Fruit fly (Drosophila melanogaster) whole organism, embryonic: Measurements from ENCODE around the gene Datp.
A peak's percentile ranks its signal among the peaks of the same experiment; 100 is the strongest.

Experiments used
- Abd-B ChIP-seq: fragments of 200-800 bp; sonication (Bioruptor generic); optimal IDR thresholded peaks from 2 replicates; lab custom pipeline; 2018; ENCODE audit warnings: missing biosample characterization, mild to moderate bottlenecking, missing genetic modification characterization, moderate library complexity
- Atf3 ChIP-seq: fragments of 200-800 bp; sonication (Bioruptor generic); optimal IDR thresholded peaks from 3 replicates; lab custom pipeline; 2016; ENCODE audit warnings: missing biosample characterization, missing genetic modification characterization
- CG10462 ChIP-seq: fragments of 200-800 bp; sonication (Bioruptor generic); optimal IDR thresholded peaks from 2 replicates; lab custom pipeline; 2016; ENCODE audit warnings: missing biosample characterization, missing genetic modification characterization
- CG11093 ChIP-seq: fragments of 200-800 bp; sonication (Bioruptor generic); IDR thresholded peaks from 3 replicates; pipeline ENCODE4 v1.3.6; 2022; ENCODE audit warnings: missing biosample characterization, missing genetic modification characterization
- CG11456 ChIP-seq: fragments of 200-800 bp; sonication (Bioruptor generic); IDR thresholded peaks from 3 replicates; pipeline ENCODE4 v1.3.6; 2022; ENCODE audit warnings: missing biosample characterization, missing genetic modification characterization
- CG12299 ChIP-seq: fragments of 200-800 bp; sonication (Bioruptor generic); optimal IDR thresholded peaks from 2 replicates; lab custom pipeline; 2018; ENCODE audit warnings: missing biosample characterization, mild to moderate bottlenecking, missing genetic modification characterization
- CG13287 ChIP-seq: fragments of 200-800 bp; sonication (Bioruptor generic); IDR thresholded peaks from 2 replicates; pipeline ENCODE4 v1.3.6; 2022; ENCODE audit warnings: missing biosample characterization, missing genetic modification characterization; ENCODE audit not compliant: partially characterized antibody
- CG14667 ChIP-seq: fragments of 200-800 bp; sonication (Bioruptor generic); IDR thresholded peaks from 2 replicates; pipeline ENCODE4 v1.3.6; 2022; ENCODE audit warnings: missing biosample characterization, missing genetic modification characterization
- CG16863 ChIP-seq: fragments of 200-800 bp; sonication (Bioruptor generic); optimal IDR thresholded peaks from 3 replicates; lab custom pipeline; 2016; ENCODE audit warnings: missing biosample characterization, missing genetic modification characterization
- CG17568 ChIP-seq: fragments of 200-800 bp; sonication (Bioruptor generic); optimal IDR thresholded peaks from 2 replicates; lab custom pipeline; 2018; ENCODE audit warnings: missing biosample characterization, mild to moderate bottlenecking, missing genetic modification characterization, moderate library complexity
- CG1792 ChIP-seq: fragments of 200-800 bp; sonication (Bioruptor generic); optimal IDR thresholded peaks from 2 replicates; lab custom pipeline; 2016; ENCODE audit warnings: missing biosample characterization, missing genetic modification characterization
- CG18262 ChIP-seq: fragments of 200-800 bp; optimal IDR thresholded peaks from 3 replicates; lab custom pipeline; 2019; ENCODE audit warnings: missing biosample characterization, mild to moderate bottlenecking, missing genetic modification characterization, moderate library complexity
- CG18764 ChIP-seq: fragments of 200-800 bp; sonication (Bioruptor generic); optimal IDR thresholded peaks from 3 replicates; lab custom pipeline; 2016; ENCODE audit warnings: missing biosample characterization, missing genetic modification characterization
- CG2120 ChIP-seq: fragments of 200-800 bp; sonication (Bioruptor generic); optimal IDR thresholded peaks from 3 replicates; lab custom pipeline; 2016; ENCODE audit warnings: missing biosample characterization, missing genetic modification characterization
- CG2678 ChIP-seq: fragments of 200-800 bp; sonication (Bioruptor generic); optimal IDR thresholded peaks from 3 replicates; lab custom pipeline; 2019; ENCODE audit warnings: missing biosample characterization, mild to moderate bottlenecking, missing genetic modification characterization, moderate library complexity
- CG3726 ChIP-seq: fragments of 200-800 bp; sonication (Bioruptor generic); IDR thresholded peaks from 3 replicates; pipeline ENCODE4, ENCODE4 v1.3.6; 2022; ENCODE audit warnings: missing biosample characterization, missing genetic modification characterization
- CG3847 ChIP-seq: fragments of 200-800 bp; sonication (Bioruptor generic); IDR thresholded peaks from 2 replicates; pipeline ENCODE4 v1.3.6; 2022; ENCODE audit warnings: missing biosample characterization, missing genetic modification characterization
- CG4282 ChIP-seq: fragments of 200-800 bp; sonication (Bioruptor generic); optimal IDR thresholded peaks from 2 replicates; lab custom pipeline; 2016; ENCODE audit warnings: missing biosample characterization, missing genetic modification characterization
- CG4404 ChIP-seq: fragments of 200-800 bp; sonication (Bioruptor generic); IDR thresholded peaks from 2 replicates; pipeline ENCODE4 v1.3.6; 2022; ENCODE audit warnings: missing biosample characterization, missing genetic modification characterization
- CG5953 ChIP-seq: fragments of 200-800 bp; sonication (Bioruptor generic); IDR thresholded peaks from 2 replicates; pipeline ENCODE4 v1.3.6; 2022; ENCODE audit warnings: missing biosample characterization, missing genetic modification characterization
- CG6689 ChIP-seq: fragments of 200-800 bp; sonication (Bioruptor generic); IDR thresholded peaks from 2 replicates; pipeline ENCODE4 v1.3.6; 2022; ENCODE audit warnings: missing biosample characterization, missing genetic modification characterization
- CG8089 ChIP-seq: fragments of 200-800 bp; sonication (Bioruptor generic); optimal IDR thresholded peaks from 3 replicates; lab custom pipeline; 2016; ENCODE audit warnings: missing biosample characterization, missing genetic modification characterization
- CG8478 ChIP-seq: fragments of >200 bp; optimal IDR thresholded peaks from 2 replicates; lab custom pipeline; 2018
- CG9932 ChIP-seq: fragments of 200-800 bp; sonication (Bioruptor generic); IDR thresholded peaks from 2 replicates; pipeline ENCODE4 v1.3.6; 2022; ENCODE audit warnings: missing biosample characterization, missing genetic modification characterization
- Dad ChIP-seq: fragments of 200-800 bp; sonication (Bioruptor generic); optimal IDR thresholded peaks from 3 replicates; lab custom pipeline; 2016; ENCODE audit warnings: missing biosample characterization, missing genetic modification characterization
- Doc2 ChIP-seq: fragments of 200-800 bp; sonication (Bioruptor generic); IDR thresholded peaks from 2 replicates; pipeline ENCODE4 v1.3.6; 2022; ENCODE audit warnings: missing biosample characterization, missing genetic modification characterization
- HmgZ ChIP-seq: fragments of 200-800 bp; sonication (Bioruptor generic); optimal IDR thresholded peaks from 2 replicates; lab custom pipeline; 2018; ENCODE audit warnings: missing biosample characterization, mild to moderate bottlenecking, missing genetic modification characterization
- Hsf ChIP-seq: fragments of 200-800 bp; sonication (Bioruptor generic); optimal IDR thresholded peaks from 3 replicates; lab custom pipeline; 2016; ENCODE audit warnings: missing biosample characterization, missing genetic modification characterization
- Lpt ChIP-seq: fragments of >200 bp; optimal IDR thresholded peaks from 2 replicates; lab custom pipeline; 2018; ENCODE audit warnings: missing biosample characterization, missing genetic modification characterization
- Nf-YA ChIP-seq: fragments of 200-800 bp; sonication (Bioruptor generic); IDR thresholded peaks from 2 replicates; pipeline ENCODE4 v1.3.6; 2022; ENCODE audit warnings: missing biosample characterization, missing genetic modification characterization
- Oli ChIP-seq: fragments of 200-800 bp; sonication (Bioruptor generic); optimal IDR thresholded peaks from 2 replicates; lab custom pipeline; 2018; ENCODE audit warnings: missing biosample characterization, mild to moderate bottlenecking, missing genetic modification characterization, moderate library complexity
- Ravus ChIP-seq: fragments of 200-800 bp; sonication (Bioruptor generic); IDR thresholded peaks from 2 replicates; pipeline ENCODE4 v1.3.6; 2022; ENCODE audit warnings: missing biosample characterization, missing genetic modification characterization
- Vsx1 ChIP-seq: fragments of 200-800 bp; sonication (Bioruptor generic); optimal IDR thresholded peaks from 2 replicates; lab custom pipeline; 2017; ENCODE audit warnings: missing biosample characterization, mild to moderate bottlenecking, missing genetic modification characterization, missing genetic modification reagents
- ap ChIP-seq: fragments of 200-800 bp; sonication (Bioruptor generic); IDR thresholded peaks from 2 replicates; pipeline ENCODE4 v1.3.6; 2022; ENCODE audit warnings: missing biosample characterization, missing genetic modification characterization
- cas ChIP-seq: fragments of 200-800 bp; sonication (Bioruptor generic); IDR thresholded peaks from 2 replicates; pipeline ENCODE4 v1.3.6; 2022; ENCODE audit warnings: missing biosample characterization, missing genetic modification characterization
- ci ChIP-seq: fragments of 200-800 bp; sonication (Bioruptor generic); IDR thresholded peaks from 3 replicates; pipeline ENCODE4 v1.3.6; 2022; ENCODE audit warnings: missing biosample characterization, missing genetic modification characterization
- cwo ChIP-seq: fragments of 200-800 bp; sonication (Bioruptor generic); optimal IDR thresholded peaks from 3 replicates; lab custom pipeline; 2017; ENCODE audit warnings: missing biosample characterization, missing genetic modification characterization, mild to moderate bottlenecking, moderate library complexity, missing genetic modification reagents
- danr ChIP-seq: fragments of 200-800 bp; sonication (Bioruptor generic); IDR thresholded peaks from 2 replicates; pipeline ENCODE4 v1.3.6; 2022; ENCODE audit warnings: missing biosample characterization, missing genetic modification characterization
- exex ChIP-seq: fragments of 200-800 bp; sonication (Bioruptor generic); optimal IDR thresholded peaks from 4 replicates; lab custom pipeline; 2018; ENCODE audit warnings: missing biosample characterization, mild to moderate bottlenecking, missing genetic modification characterization, moderate library complexity
- gce ChIP-seq: fragments of 200-800 bp; sonication (Bioruptor generic); IDR thresholded peaks from 3 replicates; pipeline ENCODE4 v1.3.6; 2022; ENCODE audit warnings: missing biosample characterization, missing genetic modification characterization
- grau ChIP-seq: fragments of 200-800 bp; optimal IDR thresholded peaks from 3 replicates; lab custom pipeline; 2019; ENCODE audit warnings: missing biosample characterization, mild to moderate bottlenecking, missing genetic modification characterization, moderate library complexity
- jumu ChIP-seq: fragments of 200-800 bp; sonication (Bioruptor generic); optimal IDR thresholded peaks from 3 replicates; lab custom pipeline; 2016; ENCODE audit warnings: missing biosample characterization, missing genetic modification characterization
- lov ChIP-seq, 2 experiments: fragments of 200-800 bp in 1 of 2; fragments of >200 bp in 1 of 2; sonication (Bioruptor generic) in 1 of 2; IDR thresholded peaks in 1 of 2; optimal IDR thresholded peaks in 1 of 2; 2 replicates in 1 of 2; 3 replicates in 1 of 2; pipeline versions ENCODE4 v1.3.6 to Lab custom; 2017 to 2022; ENCODE audit warnings: missing biosample characterization in 1 of 2, missing genetic modification characterization in 1 of 2
- luna ChIP-seq: fragments of 200-800 bp; sonication (Bioruptor generic); optimal IDR thresholded peaks from 2 replicates; lab custom pipeline; 2016; ENCODE audit warnings: missing biosample characterization, missing genetic modification characterization
- mld ChIP-seq: fragments of 200-800 bp; sonication (Bioruptor generic); IDR thresholded peaks from 3 replicates; pipeline ENCODE4 v1.3.6; 2022; ENCODE audit warnings: missing biosample characterization, missing genetic modification characterization; ENCODE audit not compliant: partially characterized antibody
- prd ChIP-seq, 3 experiments: fragments of >200 bp in 2 of 3; fragments of 200-800 bp in 1 of 3; sonication (Bioruptor generic) in 1 of 3; optimal IDR thresholded peaks in 2 of 3; IDR thresholded peaks in 1 of 3; 2 replicates in 2 of 3; 3 replicates in 1 of 3; pipeline versions ENCODE4 v1.3.6 to Lab custom; 2017 to 2022; ENCODE audit warnings: missing biosample characterization in 1 of 3, missing genetic modification characterization in 1 of 3
- salm ChIP-seq: fragments of 200-800 bp; sonication (Bioruptor generic); optimal IDR thresholded peaks from 2 replicates; lab custom pipeline; 2018; ENCODE audit warnings: missing biosample characterization, mild to moderate bottlenecking, missing genetic modification characterization
- shn ChIP-seq: fragments of 200-800 bp; sonication (Bioruptor generic); optimal IDR thresholded peaks from 3 replicates; lab custom pipeline; 2016; ENCODE audit warnings: missing biosample characterization, missing genetic modification characterization
- slp2 ChIP-seq: fragments of 200-800 bp; sonication (Bioruptor generic); optimal IDR thresholded peaks from 2 replicates; lab custom pipeline; 2016; ENCODE audit warnings: missing biosample characterization, missing genetic modification characterization
- tio ChIP-seq: fragments of 200-800 bp; sonication (Bioruptor generic); optimal IDR thresholded peaks from 2 replicates; lab custom pipeline; 2017; ENCODE audit warnings: missing biosample characterization, missing genetic modification characterization, inconsistent platforms
- tup ChIP-seq: fragments of 200-800 bp; sonication (Bioruptor generic); optimal IDR thresholded peaks from 2 replicates; lab custom pipeline; 2016; ENCODE audit warnings: missing biosample characterization, mild to moderate bottlenecking, missing genetic modification characterization, moderate library complexity
- zfh2 ChIP-seq: fragments of 200-800 bp; sonication (Bioruptor generic); optimal IDR thresholded peaks from 2 replicates; lab custom pipeline; 2016; ENCODE audit warnings: missing biosample characterization, missing genetic modification characterization

The Datp gene

dm6 chr2L:9897296-9897695, 41.3 kb downstream of the Datp start, which contains the start of gene RpS2 (continued):
- peak; percentile 51; the same call in 1 of the 2 replicates for TF ChIP-seq cas (GFP tag; lab: Robert Waterston, UW)
- no peak for TF ChIP-seq Lpt
- no peak for TF ChIP-seq slp2 (GFP tag; lab: Kevin White, UChicago)
- peak; percentile 8 for TF ChIP-seq CG18262
- TF ChIP-seq Vsx1: no peak
- no peak for TF ChIP-seq tup (GFP tag; lab: Kevin White, UChicago)
- no peak for TF ChIP-seq lov (optimal IDR thresholded peaks at IDR 0.05; lab: Kevin White, UChicago)
- no peak for TF ChIP-seq lov (GFP tag; IDR thresholded peaks at IDR 0.05; lab: Robert Waterston, UW)
- TF ChIP-seq mld (GFP tag; lab: Robert Waterston, UW): peak; percentile 98
- peak; percentile 21 for TF ChIP-seq CG16863 (GFP tag; lab: Kevin White, UChicago)
- TF ChIP-seq CG14667 (GFP tag; lab: Robert Waterston, UW): no peak
- TF ChIP-seq CG11456: 0 out of 3 replicates have a peak, but pooled peaks have one; percentile 6
- TF ChIP-seq grau (tag; lab: Kevin White, UChicago): no peak
- no peak for TF ChIP-seq Oli (tag; lab: Kevin White, UChicago)
- no peak for TF ChIP-seq shn (GFP tag; lab: Kevin White, UChicago)
- TF ChIP-seq Doc2: no peak
- peak; percentile 46 for TF ChIP-seq CG17568 (GFP tag; lab: Kevin White, UChicago)
- TF ChIP-seq Abd-B: no peak
- TF ChIP-seq zfh2 (GFP tag; lab: Kevin White, UChicago): peak; percentile 11
- no peak for TF ChIP-seq Nf-YA (GFP tag; lab: Robert Waterston, UW)
- peak; percentile 77 for TF ChIP-seq CG9932 (GFP tag; lab: Robert Waterston, UW)
- TF ChIP-seq CG18764 (GFP tag; lab: Kevin White, UChicago): no peak
- TF ChIP-seq CG13287 (GFP tag; lab: Robert Waterston, UW): peak; percentile 99
- TF ChIP-seq CG4404 (GFP tag; lab: Robert Waterston, UW): no peak
- TF ChIP-seq Hsf: peak; percentile 42
- no peak for TF ChIP-seq CG11093 (GFP tag; lab: Robert Waterston, UW)
- peak; percentile 43 for TF ChIP-seq CG3847 (GFP tag; lab: Robert Waterston, UW)
- peak; percentile 38 for TF ChIP-seq CG2120 (GFP tag; lab: Kevin White, UChicago)
- peak; percentile 60 for TF ChIP-seq salm (tag; lab: Kevin White, UChicago)
- peak; percentile 75 for TF ChIP-seq HmgZ
- no peak for TF ChIP-seq CG8089 (GFP tag; lab: Kevin White, UChicago)
- no peak for TF ChIP-seq CG4282 (GFP tag; lab: Kevin White, UChicago)
- peak; percentile 42 for TF ChIP-seq CG2678 (tag; lab: Kevin White, UChicago)
- no peak for TF ChIP-seq luna (GFP tag; lab: Kevin White, UChicago)
- TF ChIP-seq CG3726 (GFP tag; lab: Robert Waterston, UW): no peak
- TF ChIP-seq ap: no peak
- no peak for TF ChIP-seq tio (GFP tag; lab: Kevin White, UChicago)
- no peak for TF ChIP-seq jumu (GFP tag; lab: Kevin White, UChicago)
- TF ChIP-seq CG10462: no peak
- no peak for TF ChIP-seq CG8478 (lab: Kevin White, UChicago)
- TF ChIP-seq CG1792 (GFP tag; lab: Kevin White, UChicago): no peak
- no peak for TF ChIP-seq prd (optimal IDR thresholded peaks at IDR 0.05; lab: Kevin White, UChicago)
- TF ChIP-seq prd (GFP tag; IDR thresholded peaks at IDR 0.05; lab: Robert Waterston, UW): no peak
- TF ChIP-seq CG5953 (GFP tag; lab: Robert Waterston, UW): no peak
- peak; percentile 31 for TF ChIP-seq exex (tag; lab: Kevin White, UChicago)
- TF ChIP-seq cwo: no peak
- TF ChIP-seq CG12299: no peak
- TF ChIP-seq gce: no peak
- no peak for TF ChIP-seq Ravus
- peak; percentile 5 for TF ChIP-seq Dad
- 0 out of 2 replicates have a peak, but pooled peaks have one; percentile 15 for TF ChIP-seq CG6689 (GFP tag; lab: Robert Waterston, UW)
- peak; percentile 69; the same call in 2 of the 3 replicates for TF ChIP-seq ci (GFP tag; lab: Robert Waterston, UW)
- TF ChIP-seq Atf3 (GFP tag; lab: Kevin White, UChicago): no peak
- no peak for TF ChIP-seq danr (GFP tag; lab: Robert Waterston, UW)
